Worm (Caenorhabditis elegans): Measurements from ENCODE around the gene H23N18.5.

- no peak for TF ChIP-seq alr-1 (tag; optimal IDR thresholded peaks at IDR 0.05; ENCODE audit: borderline replicate concordance)
- TF ChIP-seq elt-3 (tag; optimal IDR thresholded peaks at IDR 0.05), result no peak
- TF ChIP-seq fos-1 (tag; optimal IDR thresholded peaks at IDR 0.05), result no peak
- no peak for TF ChIP-seq egl-13 (tag; optimal IDR thresholded peaks at IDR 0.05)
- TF ChIP-seq mdl-1 (tag; optimal IDR thresholded peaks at IDR 0.05), result no peak
- TF ChIP-seq sup-37 (GFP tag; optimal IDR thresholded peaks at IDR 0.05), result no peak
- TF ChIP-seq Y116A8C.19 (tag; optimal IDR thresholded peaks at IDR 0.05; ENCODE audit: borderline replicate concordance), result no peak
- TF ChIP-seq nhr-77 (tag; optimal IDR thresholded peaks at IDR 0.05), result no peak
- no peak for TF ChIP-seq ztf-11 (tag; optimal IDR thresholded peaks at IDR 0.05)
- no peak for TF ChIP-seq lin-14 (GFP tag; optimal IDR thresholded peaks at IDR 0.05)
- TF ChIP-seq ceh-82 (tag; optimal IDR thresholded peaks at IDR 0.05), result no peak
- no peak for TF ChIP-seq mep-1 (tag; optimal IDR thresholded peaks at IDR 0.05)
- TF ChIP-seq fkh-8 (tag; optimal IDR thresholded peaks at IDR 0.05), result no peak
- no peak for TF ChIP-seq pax-3 (tag; optimal IDR thresholded peaks at IDR 0.05)
These were observed 6.0 kb upstream of the H23N18.5 start, which contains the start of gene C02E7.7 for ce11 chrV:4918091-4918624.
